Worm (Caenorhabditis elegans): ENCODE data around the gene F23H11.4.

- TF ChIP-seq attf-5 (GFP tag; optimal IDR thresholded peaks at IDR 0.05) (no peak), sptf-2 (GFP tag; optimal IDR thresholded peaks at IDR 0.05) (no peak), fkh-3 (tag; optimal IDR thresholded peaks at IDR 0.05) (no peak), dox-1 (GFP tag; IDR thresholded peaks at IDR 0.05) (no peak), T07F8.4 (tag; optimal IDR thresholded peaks at IDR 0.05) (no peak), unc-62 (GFP tag; optimal IDR thresholded peaks at IDR 0.05) (peak; percentile 26), B0019.2 (GFP tag; conservative IDR thresholded peaks at IDR 0.05) (no peak), F39B2.1 (GFP tag; IDR thresholded peaks at IDR 0.05) (no peak), let-607 (tag; optimal IDR thresholded peaks at IDR 0.05) (no peak), ztf-18 (tag; optimal IDR thresholded peaks at IDR 0.05) (no peak), hsf-1 (GFP tag; IDR thresholded peaks at IDR 0.05) (no peak), Y79H2A.3 (GFP tag; conservative IDR thresholded peaks at IDR 0.05) (no peak), F33H1.4 (GFP tag; IDR thresholded peaks at IDR 0.05) (no peak), Y53G8AR.9 (GFP tag; conservative IDR thresholded peaks at IDR 0.05) (no peak)
Observed at ce11 chrIII:873432-873831, 33.9 kb downstream of the F23H11.4 start, which contains the start of gene clc-19.
